Worm (Caenorhabditis elegans) whole organism, L4 larva: Measurements from ENCODE around the gene C03B1.4.

ENCODE experiments used
- egl-27 ChIP-seq: sonication (generic microtip); optimal IDR thresholded peaks from 3 replicates; lab custom pipeline; 2017; ENCODE audit warnings: missing biosample characterization, missing genetic modification reagents, missing genetic modification characterization
- lin-13 ChIP-seq: fragments of 150-350 bp; optimal IDR thresholded peaks from 2 replicates; lab custom pipeline; 2014; ENCODE audit warnings: missing biosample characterization, missing genetic modification reagents, missing genetic modification characterization
- lir-3 ChIP-seq: sonication (generic microtip); optimal IDR thresholded peaks from 2 replicates; lab custom pipeline; 2016; ENCODE audit warnings: mild to moderate bottlenecking, missing genetic modification characterization, missing compliant biosample characterization
- mep-1 ChIP-seq: fragments of 150-350 bp; sonication (generic microtip); optimal IDR thresholded peaks from 3 replicates; lab custom pipeline; 2014; ENCODE audit warnings: missing biosample characterization, missing genetic modification characterization
- nhr-11 ChIP-seq: fragments of 150-350 bp; optimal IDR thresholded peaks from 2 replicates; lab custom pipeline; 2014; ENCODE audit warnings: missing biosample characterization, missing genetic modification characterization
- nhr-111 ChIP-seq: fragments of 200-800 bp; sonication (Bioruptor generic); optimal IDR thresholded peaks from 2 replicates; lab custom pipeline; 2018; ENCODE audit warnings: mild to moderate bottlenecking, missing genetic modification characterization, missing compliant biosample characterization
- nhr-237 ChIP-seq: sonication (generic microtip); optimal IDR thresholded peaks from 2 replicates; lab custom pipeline; 2017; ENCODE audit warnings: missing biosample characterization, missing genetic modification characterization
- nhr-76 ChIP-seq: fragments of 150-350 bp; optimal IDR thresholded peaks from 2 replicates; lab custom pipeline; 2014; ENCODE audit warnings: missing biosample characterization, missing genetic modification characterization
- snpc-1.2 ChIP-seq: fragments of 200-800 bp; sonication (Bioruptor generic); IDR thresholded peaks from 2 replicates; pipeline ENCODE4 v1.3.6; 2022; ENCODE audit warnings: missing genetic modification reagents, missing genetic modification characterization, missing compliant biosample characterization
- ztf-7 ChIP-seq: fragments of 150-350 bp; optimal IDR thresholded peaks from 2 replicates; lab custom pipeline; 2014; ENCODE audit warnings: missing biosample characterization, missing genetic modification characterization

ce11 chrX:6378363-6378762 is 14.1 kb downstream of the C03B1.4 start:
- no peak for TF ChIP-seq nhr-237 (tag; lab: Kevin White, UChicago)
- TF ChIP-seq mep-1 (tag; lab: Kevin White, UChicago), result peak; percentile 74
- no peak for TF ChIP-seq nhr-11 (tag; lab: Kevin White, UChicago)
- TF ChIP-seq lin-13 (GFP tag; lab: Kevin White, UChicago), result peak; percentile 32
- no peak for TF ChIP-seq nhr-111
- no peak for TF ChIP-seq snpc-1.2
- no peak for TF ChIP-seq lir-3
- no peak for TF ChIP-seq ztf-7
- no peak for TF ChIP-seq egl-27 (tag; lab: Kevin White, UChicago)
- TF ChIP-seq nhr-76 (tag; lab: Kevin White, UChicago), result no peak
